Fruit fly (Drosophila melanogaster): ENCODE results near the gene mtd.
A peak's percentile ranks its signal among the peaks of the same experiment; 100 is the strongest.

The mtd gene

DNA sequence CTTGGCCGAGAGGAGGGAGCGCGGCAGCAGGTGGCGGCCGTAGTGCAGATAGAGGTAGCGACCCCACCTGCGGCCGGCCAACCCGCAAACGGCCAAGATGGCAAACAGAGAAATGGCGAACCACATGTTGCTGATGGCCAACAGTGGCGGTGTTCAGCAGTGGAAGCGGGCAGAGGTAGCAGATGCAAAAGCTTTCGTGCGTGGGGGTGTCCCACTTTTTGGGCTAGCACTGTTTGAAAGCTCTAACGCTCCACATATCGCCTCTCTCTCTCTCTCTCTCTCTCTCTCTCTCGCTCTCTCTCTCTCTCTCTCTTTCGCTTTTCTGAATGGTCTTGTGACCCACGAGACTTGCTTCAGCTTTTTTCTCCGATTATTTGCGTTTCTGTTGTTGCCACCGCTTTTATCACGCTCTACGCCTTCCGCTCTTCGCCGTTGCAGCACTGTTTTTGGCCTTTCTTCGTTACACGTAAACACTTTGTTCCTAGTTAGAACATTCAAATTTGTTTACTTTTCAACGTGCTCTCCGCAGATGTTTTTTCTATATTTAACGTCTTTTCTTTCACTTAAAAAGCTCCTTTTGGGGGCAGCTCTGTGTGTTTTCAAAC, 67.4 kb downstream of the mtd start (continued):
- TF ChIP-seq esn (GFP tag; optimal IDR thresholded peaks at IDR 0.05) (peak; percentile 6), CG15336 (GFP tag; IDR thresholded peaks at IDR 0.05) (peak; percentile 61; the same call in 1 of the 2 replicates), OdsH (GFP tag; optimal IDR thresholded peaks at IDR 0.05) (no peak), Smox (GFP tag; optimal IDR thresholded peaks at IDR 0.05) (peak; percentile 3), CG10669 (GFP tag; optimal IDR thresholded peaks at IDR 0.05) (no peak), Ets96B (tag; optimal IDR thresholded peaks at IDR 0.05) (no peak), dac (GFP tag; optimal IDR thresholded peaks at IDR 0.05) (no peak), CG6163 (GFP tag; IDR thresholded peaks at IDR 0.05) (peak; percentile 79), dsx (GFP tag; optimal IDR thresholded peaks at IDR 0.05; ENCODE audit: poor library complexity, severe bottlenecking) (no peak), CG10631 (GFP tag; optimal IDR thresholded peaks at IDR 0.05) (no peak), Hr4 (GFP tag; optimal IDR thresholded peaks at IDR 0.05) (peak; percentile 7), Sox102F (GFP tag; optimal IDR thresholded peaks at IDR 0.05) (peak; percentile 46), CG3919 (GFP tag; optimal IDR thresholded peaks at IDR 0.05) (peak; percentile 43), eg (GFP tag; IDR thresholded peaks at IDR 0.05) (peak; percentile 49; the same call in 2 of the 3 replicates), Eip93F (GFP tag; optimal IDR thresholded peaks at IDR 0.05) (no peak), CG11294 (GFP tag; IDR thresholded peaks at IDR 0.05) (peak; percentile 24; the same call in 1 of the 2 replicates)

- no peak for TF ChIP-seq svp (GFP tag)
- no peak for TF ChIP-seq OdsH (GFP tag; optimal IDR thresholded peaks at IDR 0.05)
- no peak for TF ChIP-seq Ets21C (GFP tag; optimal IDR thresholded peaks at IDR 0.05)
- TF ChIP-seq Hr39 (GFP tag; optimal IDR thresholded peaks at IDR 0.05): peak; percentile 1
- TF ChIP-seq eg (GFP tag; IDR thresholded peaks at IDR 0.05): no peak
- TF ChIP-seq vri (GFP tag; optimal IDR thresholded peaks at IDR 0.05): peak; percentile 51
- TF ChIP-seq CG10631 (GFP tag; optimal IDR thresholded peaks at IDR 0.05): no peak
- TF ChIP-seq ss (GFP tag; optimal IDR thresholded peaks at IDR 0.05): peak; percentile 45 to 53
- no peak for TF ChIP-seq CG3032 (tag; optimal IDR thresholded peaks at IDR 0.05)
- peak; percentile 55 for TF ChIP-seq Sox102F (GFP tag; optimal IDR thresholded peaks at IDR 0.05)
- no peak for TF ChIP-seq CG11902 (GFP tag; optimal IDR thresholded peaks at IDR 0.05)
- no peak for TF ChIP-seq fd59A (GFP tag; optimal IDR thresholded peaks at IDR 0.05)
- TF ChIP-seq Smox (GFP tag; optimal IDR thresholded peaks at IDR 0.05): peak; percentile 14
- no peak for TF ChIP-seq CG16779 (tag; optimal IDR thresholded peaks at IDR 0.05)
- TF ChIP-seq acj6 (GFP tag; optimal IDR thresholded peaks at IDR 0.05): no peak
- TF ChIP-seq CG6854 (GFP tag; optimal IDR thresholded peaks at IDR 0.05): peak; percentile 55
- no peak for TF ChIP-seq cyc (GFP tag; optimal IDR thresholded peaks at IDR 0.05)
- no peak for TF ChIP-seq Eip78C (GFP tag)
- no peak for TF ChIP-seq CG7368 (GFP tag; optimal IDR thresholded peaks at IDR 0.05)
- TF ChIP-seq CG4318 (GFP tag; optimal IDR thresholded peaks at IDR 0.05): no peak
- TF ChIP-seq CG3919 (GFP tag; optimal IDR thresholded peaks at IDR 0.05): peak; percentile 64
- TF ChIP-seq CG6163 (GFP tag; IDR thresholded peaks at IDR 0.05): peak; percentile 90; the same call in 2 of the 3 replicates
- TF ChIP-seq Met (GFP tag; optimal IDR thresholded peaks at IDR 0.05): peak; percentile 30
- peak; percentile 60 for TF ChIP-seq CG8119 (GFP tag; IDR thresholded peaks at IDR 0.05)
- no peak for TF ChIP-seq CG11294 (GFP tag; IDR thresholded peaks at IDR 0.05)
- TF ChIP-seq Gug (GFP tag; IDR thresholded peaks at IDR 0.05): no peak
- TF ChIP-seq CG8632 (GFP tag; optimal IDR thresholded peaks at IDR 0.05): peak; percentile 20
- TF ChIP-seq CG32006 (GFP tag; optimal IDR thresholded peaks at IDR 0.05): no peak
- TF ChIP-seq CG15336 (GFP tag; IDR thresholded peaks at IDR 0.05): peak; percentile 47
- no peak for TF ChIP-seq Hr4 (GFP tag; optimal IDR thresholded peaks at IDR 0.05)
- TF ChIP-seq spab (GFP tag; optimal IDR thresholded peaks at IDR 0.05): no peak
- peak; percentile 61 for TF ChIP-seq Lpt (GFP tag; optimal IDR thresholded peaks at IDR 0.05)
- TF ChIP-seq esn (GFP tag; optimal IDR thresholded peaks at IDR 0.05): peak; percentile 38
- peak; percentile 33 for TF ChIP-seq pdm3 (GFP tag; optimal IDR thresholded peaks at IDR 0.05)
- peak; percentile 20 for TF ChIP-seq CG34406 (GFP tag; optimal IDR thresholded peaks at IDR 0.05)
- TF ChIP-seq CG11762 (GFP tag; optimal IDR thresholded peaks at IDR 0.05; ENCODE audit: insufficient read depth): no peak
- TF ChIP-seq CG1621 (tag; optimal IDR thresholded peaks at IDR 0.05): peak; percentile 2
- no peak for TF ChIP-seq dac (GFP tag; optimal IDR thresholded peaks at IDR 0.05)
- TF ChIP-seq CG8319 (GFP tag; optimal IDR thresholded peaks at IDR 0.05): no peak
- TF ChIP-seq salr (GFP tag; optimal IDR thresholded peaks at IDR 0.05): peak in 1 of 2 experiments; percentile 18
- TF ChIP-seq CG31627 (GFP tag; optimal IDR thresholded peaks at IDR 0.05): peak; percentile 32
- peak; percentile 36 for TF ChIP-seq CG6808 (GFP tag; optimal IDR thresholded peaks at IDR 0.05)
- TF ChIP-seq CG6792 (GFP tag; optimal IDR thresholded peaks at IDR 0.05): no peak
- no peak for TF ChIP-seq Hr38 (GFP tag; optimal IDR thresholded peaks at IDR 0.05)
These were observed 69.1 kb downstream of the mtd start for dm6 chr3R:5281094-5281493.
